Fruit fly (Drosophila melanogaster): Measurements from ENCODE around the gene TotA.

dm6 chr3R:20872688-20873087 is 1.9 kb downstream of the TotA start, which contains the start of gene TotC:
- TF ChIP-seq Myc (optimal IDR thresholded peaks at IDR 0.05) (no peak), psq (optimal IDR thresholded peaks at IDR 0.05) (no peak), insv (optimal IDR thresholded peaks at IDR 0.05) (no peak), ttk (optimal IDR thresholded peaks at IDR 0.05) (no peak), h (optimal IDR thresholded peaks at IDR 0.05) (no peak), Sin3A (optimal IDR thresholded peaks at IDR 0.05) (no peak)
